Worm (Caenorhabditis elegans): ENCODE results near the gene lido-8.

- TF ChIP-seq elt-2 (tag; optimal IDR thresholded peaks at IDR 0.05), result no peak
- no peak for TF ChIP-seq sdc-2 (tag; optimal IDR thresholded peaks at IDR 0.05)
- TF ChIP-seq hlh-30 (tag; optimal IDR thresholded peaks at IDR 0.05; ENCODE audit: insufficient read depth), result no peak
- TF ChIP-seq lin-11 (tag; optimal IDR thresholded peaks at IDR 0.05), result no peak
- TF ChIP-seq F13H6.1 (tag; optimal IDR thresholded peaks at IDR 0.05), result no peak
- no peak for TF ChIP-seq eyg-1 (tag; optimal IDR thresholded peaks at IDR 0.05)
- no peak for TF ChIP-seq mec-3 (tag; optimal IDR thresholded peaks at IDR 0.05; ENCODE audit: borderline replicate concordance)
Measured at ce11 chrII:2967064-2967463, 29.8 kb upstream of the lido-8 start.

Data from whole organism, late embryonic.